Fruit fly (Drosophila melanogaster) whole organism: ENCODE data around the gene CG14391.
"Not testable (repeated sequence)": the region's sequence is repeated elsewhere in the genome, so short reads cannot be mapped to it uniquely, and the experiment has no call there.

Experiments used
- CG8478 ChIP-seq: fragments of >200 bp; optimal IDR thresholded peaks from 2 replicates; lab custom pipeline; 2018; ENCODE audit warnings: inconsistent platforms
- Dll ChIP-seq: fragments of >200 bp; optimal IDR thresholded peaks from 2 replicates; lab custom pipeline; 2017
- EcR ChIP-seq, 2 experiments: fragments of >200 bp; optimal IDR thresholded peaks; 2 replicates each; lab custom pipeline; 2017; ENCODE audit warnings: missing biosample characterization in 2 of 2, missing genetic modification characterization in 2 of 2, missing genetic modification reagents in 2 of 2
- pan ChIP-seq: fragments of >200 bp; optimal IDR thresholded peaks from 2 replicates; lab custom pipeline; 2017
- psq ChIP-seq: fragments of >200 bp; optimal IDR thresholded peaks from 2 replicates; lab custom pipeline; 2017
- usp ChIP-seq: fragments of >200 bp; optimal IDR thresholded peaks from 2 replicates; lab custom pipeline; 2017; ENCODE audit warnings: missing biosample characterization, missing genetic modification characterization, mixed read lengths

Gene CG14391

dm6 chr3R:12716251-12716650 lies 21.6 kb upstream of the CG14391 start:
- TF ChIP-seq pan (lab: Kevin White, UChicago) = no peak
- no peak for TF ChIP-seq EcR (GFP tag; optimal IDR thresholded peaks at IDR 0.05; lab: Kevin White, UChicago)
- no peak for TF ChIP-seq CG8478
- TF ChIP-seq usp (GFP tag; lab: Kevin White, UChicago) = no peak
- no peak for TF ChIP-seq Dll (lab: Kevin White, UChicago)
- no peak for TF ChIP-seq psq (lab: Kevin White, UChicago)

dm6 chr3R:12715253-12715652 lies 20.6 kb upstream of the CG14391 start:
- TF ChIP-seq Dll (lab: Kevin White, UChicago) (no peak), usp (GFP tag; lab: Kevin White, UChicago) (no peak), pan (lab: Kevin White, UChicago) (no peak), EcR (GFP tag; optimal IDR thresholded peaks at IDR 0.05; lab: Kevin White, UChicago) (no peak), CG8478 (no peak), psq (lab: Kevin White, UChicago) (no peak)

- not testable (repeated sequence) for TF ChIP-seq CG8478; pan (lab: Kevin White, UChicago); Dll (lab: Kevin White, UChicago)
Observed at dm6 chr3R:12712178-12713172, 17.8 kb upstream of the CG14391 start, which contains the start of gene PolQ. Gene PolQ (minus strand): TSS chr3R:12712299.

dm6 chr3R:12704861-12705260 lies 10.2 kb upstream of the CG14391 start, which contains the start of gene CG12279:
Gene CG12279 (plus strand): TSS chr3R:12705094.
- TF ChIP-seq Dll (lab: Kevin White, UChicago) (no peak), psq (lab: Kevin White, UChicago) (no peak), EcR (GFP tag; optimal IDR thresholded peaks at IDR 0.05; lab: Kevin White, UChicago) (no peak), pan (lab: Kevin White, UChicago) (no peak), CG8478 (no peak), usp (GFP tag; lab: Kevin White, UChicago) (no peak)

dm6 chr3R:12701994-12702494 lies 7.4 kb upstream of the CG14391 start:
- no peak for TF ChIP-seq psq (lab: Kevin White, UChicago)
- TF ChIP-seq CG8478 = no peak
- no peak for TF ChIP-seq pan (lab: Kevin White, UChicago)
- TF ChIP-seq usp (GFP tag; lab: Kevin White, UChicago) = no peak
- no peak for TF ChIP-seq EcR (GFP tag; optimal IDR thresholded peaks at IDR 0.05; lab: Kevin White, UChicago)
- TF ChIP-seq Dll (lab: Kevin White, UChicago) = no peak

- TF ChIP-seq CG8478 (no peak), psq (lab: Kevin White, UChicago) (no peak), Dll (lab: Kevin White, UChicago) (no peak), usp (GFP tag; lab: Kevin White, UChicago) (no peak), EcR (GFP tag; optimal IDR thresholded peaks at IDR 0.05; lab: Kevin White, UChicago) (no peak), pan (lab: Kevin White, UChicago) (no peak)
Observed at dm6 chr3R:12701257-12701656, 6.6 kb upstream of the CG14391 start.

- TF ChIP-seq CG8478 (no peak), Dll (lab: Kevin White, UChicago) (no peak), EcR (GFP tag; optimal IDR thresholded peaks at IDR 0.05; lab: Kevin White, UChicago) (no peak), psq (lab: Kevin White, UChicago) (no peak), usp (GFP tag; lab: Kevin White, UChicago) (no peak), pan (lab: Kevin White, UChicago) (no peak)
Observed at dm6 chr3R:12700454-12700853, 5.8 kb upstream of the CG14391 start.

- TF ChIP-seq CG8478 = no peak
- TF ChIP-seq EcR (GFP tag; optimal IDR thresholded peaks at IDR 0.05; lab: Kevin White, UChicago) = no peak
- TF ChIP-seq Dll (lab: Kevin White, UChicago) = no peak
- no peak for TF ChIP-seq psq (lab: Kevin White, UChicago)
- TF ChIP-seq usp (GFP tag; lab: Kevin White, UChicago) = no peak
- no peak for TF ChIP-seq pan (lab: Kevin White, UChicago)
Observed at dm6 chr3R:12699620-12700378, 5.2 kb upstream of the CG14391 start.

- TF ChIP-seq usp (GFP tag; lab: Kevin White, UChicago) = no peak
Observed at dm6 chr3R:12698363-12698762, 3.7 kb upstream of the CG14391 start.

dm6 chr3R:12697571-12698039 lies 3.0 kb upstream of the CG14391 start:
- TF ChIP-seq CG8478 (no peak), usp (GFP tag; lab: Kevin White, UChicago) (no peak), EcR (GFP tag; optimal IDR thresholded peaks at IDR 0.05; lab: Kevin White, UChicago) (no peak)

dm6 chr3R:12697022-12697421 lies 2.4 kb upstream of the CG14391 start, which contains the start of gene Past1:
Gene Past1 (plus strand): TSS chr3R:12697322.
- no peak for TF ChIP-seq pan (lab: Kevin White, UChicago)
- no peak for TF ChIP-seq psq (lab: Kevin White, UChicago)
- no peak for TF ChIP-seq CG8478
- TF ChIP-seq usp (GFP tag; lab: Kevin White, UChicago) = no peak
- no peak for TF ChIP-seq EcR (GFP tag; optimal IDR thresholded peaks at IDR 0.05; lab: Kevin White, UChicago)
- TF ChIP-seq Dll (lab: Kevin White, UChicago) = no peak
